Worm (Caenorhabditis elegans) whole organism, early embryonic: ENCODE data around the gene taap-1.

Experiments
- B0310.2 ChIP-seq: sonication (generic microtip); optimal IDR thresholded peaks from 2 replicates; lab custom pipeline; 2016; ENCODE audit warnings: mild to moderate bottlenecking, missing genetic modification characterization, missing compliant biosample characterization
- F13C5.2 ChIP-seq: sonication (generic microtip); optimal IDR thresholded peaks from 2 replicates; lab custom pipeline; 2017; ENCODE audit warnings: mild to moderate bottlenecking, missing genetic modification characterization, inconsistent platforms, missing compliant biosample characterization
- aly-1 ChIP-seq: sonication (generic microtip); optimal IDR thresholded peaks from 2 replicates; lab custom pipeline; 2016; ENCODE audit warnings: missing genetic modification characterization, missing compliant biosample characterization
- ama-1 ChIP-seq: fragments of 150-350 bp; optimal IDR thresholded peaks from 2 replicates; lab custom pipeline; 2014
- ceh-13 ChIP-seq: fragments of 200-800 bp; sonication (Bioruptor generic); optimal IDR thresholded peaks from 2 replicates; lab custom pipeline; 2018; ENCODE audit warnings: mild to moderate bottlenecking, missing genetic modification characterization, missing compliant biosample characterization
- ceh-36 ChIP-seq: sonication (generic microtip); optimal IDR thresholded peaks from 2 replicates; lab custom pipeline; 2016; ENCODE audit warnings: missing genetic modification characterization, inconsistent platforms, missing compliant biosample characterization
- ets-7 ChIP-seq: sonication (generic microtip); optimal IDR thresholded peaks from 2 replicates; lab custom pipeline; 2016; ENCODE audit warnings: missing genotype, missing genetic modification characterization, missing compliant biosample characterization
- flt-1 ChIP-seq: fragments of 200-800 bp; sonication (Bioruptor generic); IDR thresholded peaks from 2 replicates; pipeline ENCODE4 v1.3.6; 2022; ENCODE audit warnings: missing genetic modification characterization, missing compliant biosample characterization
- hmbx-1 ChIP-seq: sonication (generic microtip); optimal IDR thresholded peaks from 2 replicates; lab custom pipeline; 2016; ENCODE audit warnings: mild to moderate bottlenecking, missing genetic modification characterization, missing compliant biosample characterization
- hmg-4 ChIP-seq: fragments of 200-800 bp; sonication (Bioruptor generic); optimal IDR thresholded peaks from 2 replicates; lab custom pipeline; 2018; ENCODE audit warnings: mild to moderate bottlenecking, missing genetic modification characterization, missing compliant biosample characterization
- hnd-1 ChIP-seq: sonication (generic microtip); optimal IDR thresholded peaks from 2 replicates; lab custom pipeline; 2016; ENCODE audit warnings: missing genetic modification characterization, missing compliant biosample characterization
- pes-1 ChIP-seq: fragments of 200-800 bp; sonication (Bioruptor generic); IDR thresholded peaks from 2 replicates; pipeline ENCODE4 v1.3.6; 2022; ENCODE audit warnings: missing genetic modification reagents, missing genetic modification characterization, missing compliant biosample characterization
- scrt-1 ChIP-seq: fragments of 200-800 bp; sonication (Bioruptor generic); IDR thresholded peaks from 2 replicates; pipeline ENCODE4 v1.3.6; 2022; ENCODE audit warnings: missing genetic modification characterization, missing compliant biosample characterization
- sea-1 ChIP-seq: fragments of 200-800 bp; sonication (Bioruptor generic); conservative IDR thresholded peaks from 2 replicates; pipeline ENCODE4 v1.3.6; 2022; ENCODE audit warnings: missing genetic modification characterization, missing compliant biosample characterization
- tbx-11 ChIP-seq: fragments of 200-800 bp; sonication (Bioruptor generic); IDR thresholded peaks from 2 replicates; pipeline ENCODE4 v1.3.6; 2022; ENCODE audit warnings: missing genetic modification characterization, missing compliant biosample characterization
- tbx-37 ChIP-seq: fragments of 200-800 bp; sonication (Bioruptor generic); conservative IDR thresholded peaks from 2 replicates; pipeline ENCODE4 v1.3.6; 2022; ENCODE audit warnings: missing genetic modification reagents, missing genetic modification characterization, missing compliant biosample characterization
- tra-4 ChIP-seq: sonication (generic microtip); optimal IDR thresholded peaks from 2 replicates; lab custom pipeline; 2017; ENCODE audit warnings: missing genetic modification characterization, missing compliant biosample characterization

Gene taap-1

ce11 chrII:8498173-8498572 is 14.5 kb upstream of the taap-1 start:
- no peak for TF ChIP-seq flt-1 (GFP tag; lab: Robert Waterston, UW)
- TF ChIP-seq ceh-13 (GFP tag; lab: Kevin White, UChicago) = no peak
- no peak for TF ChIP-seq ets-7 (tag; lab: Kevin White, UChicago)
- no peak for TF ChIP-seq ama-1 (lab: Kevin White, UChicago)
- no peak for TF ChIP-seq hnd-1 (tag; lab: Kevin White, UChicago)
- TF ChIP-seq hmg-4 (GFP tag; lab: Kevin White, UChicago) = no peak
- TF ChIP-seq tra-4 (tag; lab: Kevin White, UChicago) = no peak
- no peak for TF ChIP-seq scrt-1 (GFP tag; lab: Robert Waterston, UW)
- TF ChIP-seq tbx-11 (GFP tag; lab: Robert Waterston, UW) = no peak
- TF ChIP-seq F13C5.2 (tag; lab: Kevin White, UChicago) = no peak
- TF ChIP-seq tbx-37 (GFP tag; lab: Robert Waterston, UW) = no peak
- TF ChIP-seq hmbx-1 = no peak
- no peak for TF ChIP-seq pes-1 (GFP tag; lab: Robert Waterston, UW)
- no peak for TF ChIP-seq B0310.2 (tag; lab: Kevin White, UChicago)
- no peak for TF ChIP-seq ceh-36 (tag; lab: Kevin White, UChicago)
- no peak for TF ChIP-seq sea-1
- no peak for TF ChIP-seq aly-1 (tag; lab: Kevin White, UChicago)

DNA sequence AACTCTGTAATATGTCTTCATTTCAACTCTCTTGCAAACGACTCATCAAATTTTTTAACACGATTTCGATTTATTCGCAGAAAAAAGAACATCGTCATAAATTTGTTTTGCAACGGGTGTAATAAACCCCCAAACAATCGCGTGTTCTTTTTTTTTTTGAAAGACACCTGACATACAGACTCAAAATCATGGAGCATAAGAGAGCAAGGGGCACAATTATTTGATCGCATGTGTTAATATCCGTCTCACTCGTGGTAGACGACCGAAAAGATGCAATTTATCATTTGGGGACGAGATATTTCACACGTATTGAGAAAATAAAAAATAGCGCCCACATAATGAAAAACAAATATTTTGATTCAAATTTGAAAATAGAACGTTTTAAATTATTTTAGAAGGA is 12.5 kb upstream of the taap-1 start:
- TF ChIP-seq ama-1 (lab: Kevin White, UChicago) = no peak
- no peak for TF ChIP-seq tbx-11 (GFP tag; lab: Robert Waterston, UW)
- TF ChIP-seq B0310.2 (tag; lab: Kevin White, UChicago) = no peak
- TF ChIP-seq sea-1 = no peak
- no peak for TF ChIP-seq hnd-1 (tag; lab: Kevin White, UChicago)
- no peak for TF ChIP-seq scrt-1 (GFP tag; lab: Robert Waterston, UW)
- TF ChIP-seq hmbx-1 = no peak
- no peak for TF ChIP-seq tra-4 (tag; lab: Kevin White, UChicago)
- TF ChIP-seq tbx-37 (GFP tag; lab: Robert Waterston, UW) = no peak
- no peak for TF ChIP-seq F13C5.2 (tag; lab: Kevin White, UChicago)
- TF ChIP-seq aly-1 (tag; lab: Kevin White, UChicago) = no peak
- TF ChIP-seq flt-1 (GFP tag; lab: Robert Waterston, UW) = no peak

DNA sequence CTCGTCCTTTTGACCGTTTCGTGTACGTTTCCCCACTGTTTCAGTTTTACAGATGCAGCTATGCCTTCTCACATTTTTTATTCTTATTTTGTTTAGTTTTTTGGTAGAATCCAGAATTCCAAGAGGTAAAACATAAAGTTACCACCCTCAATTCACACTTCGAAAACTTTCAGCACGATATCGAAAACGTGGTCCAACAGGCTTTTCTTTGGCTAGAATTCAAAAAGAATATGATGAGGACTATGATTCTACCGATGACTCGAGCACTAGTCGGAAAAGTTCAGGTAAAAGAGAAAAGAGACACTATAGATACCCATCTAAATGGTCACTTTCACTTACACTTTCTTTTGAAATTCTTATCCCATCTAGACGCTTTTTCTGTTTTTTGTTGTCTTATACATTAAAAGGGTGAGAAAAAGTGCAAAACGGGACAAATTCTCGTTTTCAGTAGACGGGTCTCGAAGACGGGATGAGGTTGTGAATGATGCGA is 10.6 kb upstream of the taap-1 start, which contains the start of gene M05D6.9:
TSS of gene M05D6.9 (plus strand) at position 51 of the 490 bp plus-strand sequence.
- TF ChIP-seq F13C5.2 (tag; lab: Kevin White, UChicago) (no peak), sea-1 (no peak), pes-1 (GFP tag; lab: Robert Waterston, UW) (no peak), tra-4 (tag; lab: Kevin White, UChicago) (no peak), flt-1 (GFP tag; lab: Robert Waterston, UW) (no peak), ama-1 (lab: Kevin White, UChicago) (no peak), ets-7 (tag; lab: Kevin White, UChicago) (no peak), tbx-11 (GFP tag; lab: Robert Waterston, UW) (no peak), B0310.2 (tag; lab: Kevin White, UChicago) (no peak), ceh-36 (tag; lab: Kevin White, UChicago) (no peak), hmbx-1 (no peak), ceh-13 (GFP tag; lab: Kevin White, UChicago) (no peak)

- TF ChIP-seq tbx-37 (GFP tag; lab: Robert Waterston, UW) (no peak), B0310.2 (tag; lab: Kevin White, UChicago) (no peak), ceh-13 (GFP tag; lab: Kevin White, UChicago) (no peak), F13C5.2 (tag; lab: Kevin White, UChicago) (no peak), scrt-1 (GFP tag; lab: Robert Waterston, UW) (no peak), hmbx-1 (no peak)
These were observed 4.5 kb upstream of the taap-1 start for ce11 chrII:8488123-8488522.

DNA sequence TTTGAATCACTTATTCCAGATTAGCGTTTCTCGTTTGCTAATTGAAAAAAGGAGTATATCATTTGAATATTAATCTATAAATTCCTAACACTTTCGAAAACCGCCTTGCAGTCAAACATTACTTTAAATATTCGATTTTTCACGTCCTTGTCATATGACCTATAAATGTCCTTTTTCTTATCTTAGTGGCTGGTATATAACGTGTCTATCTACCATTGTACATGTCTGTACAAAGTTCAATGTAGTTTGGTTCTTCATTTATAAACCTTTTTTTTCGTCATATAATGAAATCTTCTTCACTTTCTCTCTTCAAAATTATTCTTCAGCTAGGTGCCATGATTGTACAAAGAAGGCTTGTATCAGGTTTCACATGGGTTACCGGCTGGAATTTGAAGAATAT is 1.9 kb upstream of the taap-1 start, which contains the start of gene gbh-2:
TSS of gene gbh-2 (plus strand) at position 277 of the 400 bp plus-strand sequence.
- TF ChIP-seq B0310.2 (tag; lab: Kevin White, UChicago) (no peak), ceh-13 (GFP tag; lab: Kevin White, UChicago) (no peak), ceh-36 (tag; lab: Kevin White, UChicago) (no peak), F13C5.2 (tag; lab: Kevin White, UChicago) (no peak), tbx-37 (GFP tag; lab: Robert Waterston, UW) (no peak), hmbx-1 (no peak), sea-1 (no peak), scrt-1 (GFP tag; lab: Robert Waterston, UW) (no peak), ets-7 (tag; lab: Kevin White, UChicago) (no peak), hmg-4 (GFP tag; lab: Kevin White, UChicago) (no peak), aly-1 (tag; lab: Kevin White, UChicago) (no peak), ama-1 (lab: Kevin White, UChicago) (no peak)

DNA sequence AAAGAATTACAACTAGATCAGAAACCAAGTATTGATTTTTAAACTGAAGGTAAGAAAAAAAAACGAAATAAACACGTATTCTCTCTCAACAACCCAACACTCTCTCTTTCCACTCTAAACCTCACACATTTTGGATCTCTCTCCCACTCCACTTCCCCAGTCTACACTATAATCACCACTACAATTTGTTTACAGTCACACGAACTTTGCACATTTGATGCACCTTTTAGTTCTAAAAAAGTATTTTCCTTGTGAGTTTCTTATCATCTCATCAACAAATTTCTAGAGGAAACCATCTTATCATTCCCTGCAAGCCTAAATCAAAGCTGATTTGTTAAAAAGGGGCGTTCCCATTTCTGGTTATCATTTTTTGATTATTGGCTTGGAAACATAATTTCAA is 875 bp upstream of the taap-1 start:
- TF ChIP-seq hmbx-1 (no peak), ets-7 (tag; lab: Kevin White, UChicago) (no peak), pes-1 (GFP tag; lab: Robert Waterston, UW) (no peak), scrt-1 (GFP tag; lab: Robert Waterston, UW) (no peak), sea-1 (no peak), ceh-13 (GFP tag; lab: Kevin White, UChicago) (no peak), F13C5.2 (tag; lab: Kevin White, UChicago) (no peak), B0310.2 (tag; lab: Kevin White, UChicago) (no peak), ama-1 (lab: Kevin White, UChicago) (no peak), ceh-36 (tag; lab: Kevin White, UChicago) (no peak), hnd-1 (tag; lab: Kevin White, UChicago) (no peak), tbx-11 (GFP tag; lab: Robert Waterston, UW) (no peak), tbx-37 (GFP tag; lab: Robert Waterston, UW) (no peak)
